Worm (Caenorhabditis elegans): Measurements from ENCODE around the gene C04G6.6.

DNA sequence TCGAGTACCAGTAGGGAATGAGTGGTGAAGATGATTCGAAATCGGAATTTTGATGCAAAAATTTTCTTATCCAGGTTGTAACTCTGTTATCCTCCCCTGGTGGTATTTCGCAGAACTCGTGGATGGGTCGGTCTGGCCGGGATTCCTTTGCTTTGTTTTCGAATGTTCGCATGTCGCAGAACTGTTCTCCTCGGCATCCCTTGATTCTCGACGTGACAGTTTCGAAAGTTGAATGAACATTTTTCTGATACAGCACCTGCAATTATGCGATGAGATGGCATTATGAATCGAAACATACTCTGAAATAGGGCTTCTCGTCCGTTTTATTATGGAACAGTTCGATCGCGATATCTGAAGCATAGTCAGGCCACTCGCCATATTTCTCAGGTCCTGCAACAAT is 43.3 kb downstream of the C04G6.6 start:
- TF ChIP-seq blmp-1 (tag; optimal IDR thresholded peaks at IDR 0.05) (no peak), snpc-4 (tag; optimal IDR thresholded peaks at IDR 0.05) (no peak), nhr-237 (tag; optimal IDR thresholded peaks at IDR 0.05) (no peak), zip-8 (tag; optimal IDR thresholded peaks at IDR 0.05) (no peak), lin-13 (tag; optimal IDR thresholded peaks at IDR 0.05) (no peak), unc-39 (tag; optimal IDR thresholded peaks at IDR 0.05) (no peak), ceh-39 (tag; optimal IDR thresholded peaks at IDR 0.05) (no peak), unc-62 (GFP tag; optimal IDR thresholded peaks at IDR 0.05) (no peak), nhr-76 (tag; optimal IDR thresholded peaks at IDR 0.05) (no peak), elt-3 (tag; optimal IDR thresholded peaks at IDR 0.05) (no peak), cnd-1 (tag; optimal IDR thresholded peaks at IDR 0.05) (no peak), nhr-28 (tag; optimal IDR thresholded peaks at IDR 0.05) (no peak), ceh-83 (GFP tag; optimal IDR thresholded peaks at IDR 0.05) (no peak)

All from whole organism, mixed stage, embryonic.